Worm (Caenorhabditis elegans) whole organism, midembryonic: Measurements from ENCODE around the gene lec-8.

Source experiments
- T22C8.4 ChIP-seq: fragments of 200-800 bp; sonication (Bioruptor generic); IDR thresholded peaks from 2 replicates; pipeline ENCODE4 v1.3.6; 2022; ENCODE audit warnings: missing genetic modification characterization, missing compliant biosample characterization
- cog-1 ChIP-seq: sonication (generic microtip); optimal IDR thresholded peaks from 2 replicates; lab custom pipeline; 2016; ENCODE audit warnings: missing genetic modification characterization, missing compliant biosample characterization
- flt-1 ChIP-seq: fragments of 200-800 bp; sonication (Bioruptor generic); IDR thresholded peaks from 2 replicates; pipeline ENCODE4 v1.3.6; 2022; ENCODE audit warnings: missing genetic modification characterization, missing compliant biosample characterization
- klf-2 ChIP-seq: fragments of 200-800 bp; sonication (Bioruptor generic); conservative IDR thresholded peaks from 2 replicates; pipeline ENCODE4 v1.3.6; 2022; ENCODE audit warnings: missing genetic modification reagents, missing genetic modification characterization, missing compliant biosample characterization
- med-1 ChIP-seq: sonication (generic microtip); optimal IDR thresholded peaks from 2 replicates; lab custom pipeline; 2017; ENCODE audit warnings: missing genetic modification characterization, mild to moderate bottlenecking, missing compliant biosample characterization, antibody characterized with exemption, missing genetic modification reagents; ENCODE audit not compliant: insufficient read depth
- ref-1 ChIP-seq: fragments of 200-800 bp; sonication (Bioruptor generic); conservative IDR thresholded peaks from 2 replicates; pipeline ENCODE4 v1.3.6; 2022; ENCODE audit warnings: missing genetic modification reagents, missing genetic modification characterization, missing compliant biosample characterization
- tab-1 ChIP-seq: fragments of 200-800 bp; sonication (Bioruptor generic); IDR thresholded peaks from 2 replicates; pipeline ENCODE4 v1.3.6; 2022; ENCODE audit warnings: missing genetic modification characterization, missing compliant biosample characterization
- ztf-23 ChIP-seq: fragments of 200-800 bp; sonication (Bioruptor generic); IDR thresholded peaks from 2 replicates; pipeline ENCODE4 v1.3.6; 2022; ENCODE audit warnings: missing genetic modification reagents, missing genetic modification characterization, missing compliant biosample characterization
- ztf-29 ChIP-seq: fragments of 200-800 bp; sonication (Bioruptor generic); IDR thresholded peaks from 2 replicates; pipeline ENCODE4 v1.3.6; 2022; ENCODE audit warnings: missing genetic modification reagents, missing genetic modification characterization, missing compliant biosample characterization

Gene lec-8

DNA sequence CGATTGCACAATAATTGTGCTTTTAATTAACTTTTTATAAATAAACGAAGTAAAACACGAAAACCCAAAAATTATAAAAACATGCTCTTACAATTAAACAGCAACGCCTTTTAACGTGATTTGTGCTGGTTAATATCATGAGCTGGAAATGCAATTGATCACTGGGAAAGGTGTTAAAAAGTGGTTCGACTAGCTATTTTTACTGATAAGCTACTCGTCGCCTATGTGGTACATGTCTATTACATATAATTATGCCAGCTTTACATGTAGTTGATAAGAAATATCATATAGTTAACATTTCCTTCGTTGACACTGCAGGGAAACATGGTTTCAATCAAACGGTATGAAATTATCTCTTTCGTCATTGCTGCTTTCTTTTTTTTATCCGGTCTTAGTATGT is 7.7 kb downstream of the lec-8 start, which contains the start of gene scav-5:
TSS of gene scav-5 (plus strand) at position 297 of the 400 bp plus-strand sequence.
- TF ChIP-seq ref-1 (GFP tag; lab: Robert Waterston, UW), result no peak
- TF ChIP-seq ztf-23, result no peak
- TF ChIP-seq med-1 (GFP tag; lab: Kevin White, UChicago), result no peak
- no peak for TF ChIP-seq cog-1
- TF ChIP-seq tab-1 (GFP tag; lab: Robert Waterston, UW), result no peak
- no peak for TF ChIP-seq ztf-29
- no peak for TF ChIP-seq klf-2 (GFP tag; lab: Robert Waterston, UW)
- TF ChIP-seq flt-1 (GFP tag; lab: Robert Waterston, UW), result no peak

DNA sequence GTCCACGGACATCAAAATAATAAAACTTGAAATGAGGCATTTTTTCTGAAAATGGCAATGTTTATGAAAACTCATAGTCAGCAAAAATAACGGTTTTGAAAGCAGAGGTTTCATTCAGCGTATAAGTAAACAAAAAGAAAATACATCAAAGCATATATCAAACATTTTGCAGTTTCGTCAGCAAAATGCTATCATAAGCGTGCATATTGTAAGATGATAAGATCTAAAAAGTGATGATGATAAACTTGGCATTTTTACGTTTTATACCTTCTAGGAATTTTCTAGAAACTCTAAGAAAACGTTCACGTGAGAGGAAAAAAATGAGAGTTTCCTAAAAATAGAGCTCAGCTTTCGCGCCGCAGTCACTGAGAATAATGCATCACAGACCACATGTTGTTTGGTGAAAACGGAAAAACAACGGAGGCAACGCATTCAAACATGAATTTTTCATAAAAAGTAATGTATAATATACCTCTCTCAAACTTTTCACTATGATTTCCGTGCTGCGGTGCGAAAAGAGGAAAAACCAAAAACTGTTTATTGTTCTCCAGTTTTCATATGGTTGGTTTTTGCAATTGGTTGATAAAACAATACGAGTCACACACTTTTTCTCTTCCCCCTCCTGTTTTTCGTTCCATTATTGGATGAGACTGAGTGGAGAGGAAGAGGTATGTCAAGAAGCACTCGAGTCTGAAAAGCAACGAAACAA is 12.7 kb downstream of the lec-8 start, which contains the start of the genes gst-36 and R07B1.5:
TSS of gene gst-36 (minus strand) at position 45 of the 709 bp plus-strand sequence.
TSS of gene R07B1.5 (plus strand) at position 665 of the 709 bp plus-strand sequence.
- TF ChIP-seq ztf-23 (no peak), klf-2 (GFP tag; lab: Robert Waterston, UW) (no peak), cog-1 (no peak), flt-1 (GFP tag; lab: Robert Waterston, UW) (no peak), med-1 (GFP tag; lab: Kevin White, UChicago) (no peak), tab-1 (GFP tag; lab: Robert Waterston, UW) (no peak), ref-1 (GFP tag; lab: Robert Waterston, UW) (no peak), ztf-29 (no peak), T22C8.4 (GFP tag; lab: Robert Waterston, UW) (no peak)

DNA sequence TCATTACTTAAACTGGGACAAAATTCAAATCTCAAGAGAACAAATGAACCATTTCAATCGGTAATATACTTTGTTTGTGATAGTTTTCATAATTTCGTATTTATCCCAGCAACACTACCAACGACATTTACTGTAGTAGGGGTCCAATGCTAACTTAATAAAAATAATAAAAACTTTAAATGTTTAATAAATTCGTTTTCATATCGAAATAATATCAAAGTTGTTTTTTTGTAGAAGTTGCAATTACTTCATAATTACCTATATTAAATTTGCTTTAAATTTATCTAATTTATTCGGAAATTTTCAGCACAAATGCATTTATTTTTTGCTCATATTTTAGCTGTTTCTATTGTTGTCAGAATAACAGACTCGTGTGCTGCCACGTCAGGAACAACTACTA is 16.0 kb downstream of the lec-8 start, which contains the start of gene R07B1.6:
TSS of gene R07B1.6 (plus strand) at position 301 of the 400 bp plus-strand sequence.
- TF ChIP-seq tab-1 (GFP tag; lab: Robert Waterston, UW), result no peak
- TF ChIP-seq flt-1 (GFP tag; lab: Robert Waterston, UW), result no peak
- no peak for TF ChIP-seq klf-2 (GFP tag; lab: Robert Waterston, UW)
- no peak for TF ChIP-seq med-1 (GFP tag; lab: Kevin White, UChicago)
- TF ChIP-seq ztf-23, result no peak

DNA sequence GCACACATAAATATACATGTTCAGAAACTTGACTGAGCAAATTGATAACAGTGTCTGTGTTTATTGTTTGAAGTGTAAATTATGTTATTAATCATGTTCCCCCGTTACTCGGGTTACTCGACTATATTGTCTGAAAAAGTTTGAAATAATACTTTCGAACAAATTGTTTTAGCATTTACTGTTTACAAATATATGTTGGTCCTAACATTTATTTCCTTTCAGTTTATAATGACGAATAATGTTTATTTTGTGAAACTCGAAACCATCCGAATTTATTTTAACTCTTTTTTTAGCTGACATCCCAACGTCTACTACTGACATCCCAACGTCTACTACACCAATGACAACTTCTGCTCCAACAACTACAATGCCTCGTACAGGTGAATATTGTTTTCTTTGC is 18.4 kb downstream of the lec-8 start, which contains the start of gene R07B1.7:
TSS of gene R07B1.7 (plus strand) at position 301 of the 400 bp plus-strand sequence.
- no peak for TF ChIP-seq klf-2 (GFP tag; lab: Robert Waterston, UW)

DNA sequence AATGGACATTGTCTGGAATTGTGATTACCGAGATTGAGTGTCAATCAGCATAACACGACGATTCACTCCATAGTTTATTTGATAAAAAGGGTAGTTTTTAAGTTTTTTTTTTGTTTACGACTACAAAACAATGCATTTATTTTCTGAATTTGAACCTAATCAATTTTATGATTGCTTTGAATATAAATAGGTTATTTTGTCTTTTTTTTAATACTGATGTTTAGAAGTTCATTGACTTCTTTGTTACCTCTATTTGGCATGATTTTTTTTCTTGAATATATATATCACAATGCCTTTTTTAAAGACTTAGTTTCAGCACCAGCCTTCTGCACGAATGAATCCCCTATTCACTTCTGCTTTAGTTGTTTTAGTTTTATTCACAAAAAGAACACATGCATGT is 19.2 kb downstream of the lec-8 start, which contains the start of gene R07B1.13:
TSS of gene R07B1.13 (plus strand) at position 301 of the 400 bp plus-strand sequence.
- no peak for TF ChIP-seq tab-1 (GFP tag; lab: Robert Waterston, UW)
- TF ChIP-seq klf-2 (GFP tag; lab: Robert Waterston, UW), result no peak
- TF ChIP-seq med-1 (GFP tag; lab: Kevin White, UChicago), result no peak
- no peak for TF ChIP-seq ref-1 (GFP tag; lab: Robert Waterston, UW)
- no peak for TF ChIP-seq flt-1 (GFP tag; lab: Robert Waterston, UW)
- TF ChIP-seq cog-1, result no peak
- TF ChIP-seq ztf-29, result no peak
- TF ChIP-seq T22C8.4 (GFP tag; lab: Robert Waterston, UW), result no peak
- no peak for TF ChIP-seq ztf-23

DNA sequence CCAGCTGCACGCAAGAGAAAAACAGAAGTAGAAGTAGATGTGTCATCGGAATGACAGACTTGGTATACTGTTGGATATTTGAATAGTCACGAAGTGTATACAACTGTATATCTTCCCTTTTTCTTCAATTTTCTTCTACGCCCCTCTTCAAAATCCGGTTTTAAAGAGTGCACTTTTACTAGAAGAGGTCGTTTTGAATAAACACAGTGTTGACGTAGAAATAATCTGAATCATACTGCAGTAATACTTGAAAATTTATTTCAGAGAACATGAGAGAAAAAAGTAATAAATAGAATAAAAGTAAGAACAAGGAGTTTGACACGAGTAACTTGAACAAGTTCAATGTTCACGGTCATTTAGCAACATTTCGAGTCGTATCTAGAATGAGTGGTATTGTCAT is 22.2 kb downstream of the lec-8 start, which contains the start of gene R07B1.8:
TSS of gene R07B1.8 (minus strand) at position 101 of the 400 bp plus-strand sequence.
- TF ChIP-seq ztf-23 (no peak), flt-1 (GFP tag; lab: Robert Waterston, UW) (no peak), ztf-29 (no peak), med-1 (GFP tag; lab: Kevin White, UChicago) (no peak), ref-1 (GFP tag; lab: Robert Waterston, UW) (no peak), klf-2 (GFP tag; lab: Robert Waterston, UW) (no peak), cog-1 (no peak), tab-1 (GFP tag; lab: Robert Waterston, UW) (no peak), T22C8.4 (GFP tag; lab: Robert Waterston, UW) (no peak)

DNA sequence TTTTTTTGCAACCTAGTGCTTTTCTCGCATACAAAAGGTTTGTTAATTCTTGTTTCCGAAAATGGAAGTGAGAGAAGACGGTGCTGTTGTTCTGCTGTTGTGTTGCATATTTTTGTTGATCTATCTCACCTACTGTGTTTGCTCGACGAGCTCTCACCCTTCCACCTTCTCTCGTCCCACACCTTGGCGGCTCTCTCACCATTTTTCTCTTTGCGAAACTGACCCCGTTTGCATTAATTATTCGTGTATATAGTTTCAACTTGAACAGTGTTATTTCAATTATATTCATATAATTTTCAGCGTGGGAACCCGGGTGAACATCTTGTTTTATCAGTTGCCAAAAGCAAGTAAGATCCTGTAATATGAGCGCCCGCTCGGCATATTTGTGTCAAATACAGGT is 26.7 kb downstream of the lec-8 start, which contains the start of gene R07B1.9:
TSS of gene R07B1.9 (plus strand) at position 301 of the 400 bp plus-strand sequence.
- TF ChIP-seq T22C8.4 (GFP tag; lab: Robert Waterston, UW) (no peak), tab-1 (GFP tag; lab: Robert Waterston, UW) (no peak), ref-1 (GFP tag; lab: Robert Waterston, UW) (no peak), ztf-29 (no peak), klf-2 (GFP tag; lab: Robert Waterston, UW) (no peak), med-1 (GFP tag; lab: Kevin White, UChicago) (no peak), cog-1 (no peak), flt-1 (GFP tag; lab: Robert Waterston, UW) (no peak), ztf-23 (no peak)

DNA sequence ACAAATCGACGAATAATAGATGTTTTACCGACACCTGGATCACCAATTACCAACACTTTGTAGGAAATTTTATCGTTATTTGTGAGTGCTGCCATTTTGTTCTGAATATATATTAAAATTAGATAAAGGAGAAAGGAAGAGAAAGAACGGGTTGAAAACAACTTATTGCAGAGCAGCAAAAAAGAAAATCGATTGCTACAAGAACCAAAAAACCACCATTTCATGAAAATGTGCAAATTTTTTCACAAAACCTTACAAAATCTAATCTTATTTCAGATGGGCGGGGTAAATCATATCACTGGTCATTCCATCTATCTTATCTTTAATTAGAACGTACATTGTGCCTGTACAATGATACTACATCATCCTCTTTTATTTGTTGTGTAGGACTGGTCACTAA is 31.7 kb downstream of the lec-8 start, which contains the start of gene glo-1:
TSS of gene glo-1 (minus strand) at position 101 of the 400 bp plus-strand sequence.
- no peak for TF ChIP-seq tab-1 (GFP tag; lab: Robert Waterston, UW)
- TF ChIP-seq T22C8.4 (GFP tag; lab: Robert Waterston, UW), result no peak
- TF ChIP-seq ztf-23, result no peak
- no peak for TF ChIP-seq ztf-29
- TF ChIP-seq cog-1, result no peak
- no peak for TF ChIP-seq med-1 (GFP tag; lab: Kevin White, UChicago)
- no peak for TF ChIP-seq klf-2 (GFP tag; lab: Robert Waterston, UW)

DNA sequence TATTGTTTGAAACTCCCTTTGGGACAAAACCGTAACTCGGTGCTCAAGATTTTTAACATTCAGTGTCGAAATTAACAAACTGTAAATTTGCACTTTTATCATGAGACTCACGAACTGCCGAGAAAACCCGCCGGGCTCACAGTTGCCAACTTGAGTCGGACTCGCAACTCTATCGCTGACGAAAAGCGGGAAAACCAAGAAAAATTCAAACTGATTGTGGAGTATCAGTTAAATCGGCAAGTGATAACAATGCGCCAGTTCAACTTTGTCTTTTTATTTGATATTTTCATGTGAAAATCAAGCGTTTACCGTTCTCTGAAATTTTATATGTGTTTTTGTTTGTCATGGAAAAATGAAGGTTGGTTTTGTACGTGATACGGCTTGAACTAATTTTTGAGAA is 32.2 kb downstream of the lec-8 start:
- TF ChIP-seq klf-2 (GFP tag; lab: Robert Waterston, UW) (no peak), flt-1 (GFP tag; lab: Robert Waterston, UW) (no peak), T22C8.4 (GFP tag; lab: Robert Waterston, UW) (no peak), ztf-29 (no peak), med-1 (GFP tag; lab: Kevin White, UChicago) (no peak), tab-1 (GFP tag; lab: Robert Waterston, UW) (no peak), ztf-23 (no peak), cog-1 (no peak), ref-1 (GFP tag; lab: Robert Waterston, UW) (no peak)
